Worm (Caenorhabditis elegans): ENCODE data around the gene col-124.

- TF ChIP-seq scrt-1 (GFP tag; IDR thresholded peaks at IDR 0.05) (no peak), ama-1 (optimal IDR thresholded peaks at IDR 0.05) (no peak), tbx-11 (GFP tag; IDR thresholded peaks at IDR 0.05) (no peak), pes-1 (GFP tag; IDR thresholded peaks at IDR 0.05) (no peak), F13C5.2 (tag; optimal IDR thresholded peaks at IDR 0.05) (no peak), ceh-36 (tag; optimal IDR thresholded peaks at IDR 0.05) (no peak), hmg-4 (GFP tag; optimal IDR thresholded peaks at IDR 0.05) (no peak), hnd-1 (tag; optimal IDR thresholded peaks at IDR 0.05) (no peak), flt-1 (GFP tag; IDR thresholded peaks at IDR 0.05) (no peak), hmbx-1 (tag; optimal IDR thresholded peaks at IDR 0.05) (no peak), ets-7 (tag; optimal IDR thresholded peaks at IDR 0.05) (no peak), aly-1 (tag; optimal IDR thresholded peaks at IDR 0.05) (no peak), B0310.2 (tag; optimal IDR thresholded peaks at IDR 0.05) (no peak)
These were observed 10.1 kb upstream of the col-124 start, which contains the start of gene K04D7.6 for ce11 chrIV:10206182-10206581.

All from whole organism, early embryonic.